Fruit fly (Drosophila melanogaster) Kc167 (cell line): ENCODE results near the gene CG9391.

Experiments
- Myc ChIP-seq: fragments of >200 bp; optimal IDR thresholded peaks from 2 replicates; lab custom pipeline; 2017; ENCODE audit warnings: missing external identifiers
- Sin3A ChIP-seq: fragments of >200 bp; optimal IDR thresholded peaks from 2 replicates; lab custom pipeline; 2018; ENCODE audit warnings: missing external identifiers
- h ChIP-seq: fragments of >200 bp; optimal IDR thresholded peaks from 3 replicates; lab custom pipeline; 2018; ENCODE audit warnings: missing external identifiers
- insv ChIP-seq: fragments of >200 bp; optimal IDR thresholded peaks from 3 replicates; lab custom pipeline; 2018; ENCODE audit warnings: missing external identifiers
- psq ChIP-seq: fragments of >200 bp; optimal IDR thresholded peaks from 2 replicates; lab custom pipeline; 2017; ENCODE audit warnings: missing external identifiers
- ttk ChIP-seq: sonication (Bioruptor generic); optimal IDR thresholded peaks from 2 replicates; lab custom pipeline; 2017; ENCODE audit warnings: missing external identifiers

CG9391 gene

DNA sequence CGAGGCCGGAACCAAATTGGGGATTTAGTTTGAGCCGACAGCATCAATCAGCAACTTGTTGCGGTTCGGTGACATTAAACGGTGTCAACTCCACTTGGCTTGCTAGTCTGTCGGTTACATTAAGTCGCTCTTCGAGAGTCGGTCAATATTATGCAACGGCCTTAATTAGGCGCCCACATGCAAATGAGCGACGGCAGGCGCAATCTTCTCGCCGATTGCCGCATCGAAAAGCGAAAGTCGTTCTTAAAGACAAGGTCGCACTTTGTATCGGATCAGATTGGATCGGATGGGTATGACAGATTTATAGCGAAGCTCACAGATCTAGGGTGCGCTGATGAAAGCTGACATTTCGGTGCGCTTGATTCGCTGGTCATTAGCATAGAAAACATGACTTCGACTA is 22.9 kb upstream of the CG9391 start:
- TF ChIP-seq ttk (lab: Kevin White, UChicago): no peak
- no peak for TF ChIP-seq Sin3A
- no peak for TF ChIP-seq psq
- TF ChIP-seq h: no peak
- no peak for TF ChIP-seq Myc (lab: Kevin White, UChicago)
- no peak for TF ChIP-seq insv (lab: Kevin White, UChicago)

DNA sequence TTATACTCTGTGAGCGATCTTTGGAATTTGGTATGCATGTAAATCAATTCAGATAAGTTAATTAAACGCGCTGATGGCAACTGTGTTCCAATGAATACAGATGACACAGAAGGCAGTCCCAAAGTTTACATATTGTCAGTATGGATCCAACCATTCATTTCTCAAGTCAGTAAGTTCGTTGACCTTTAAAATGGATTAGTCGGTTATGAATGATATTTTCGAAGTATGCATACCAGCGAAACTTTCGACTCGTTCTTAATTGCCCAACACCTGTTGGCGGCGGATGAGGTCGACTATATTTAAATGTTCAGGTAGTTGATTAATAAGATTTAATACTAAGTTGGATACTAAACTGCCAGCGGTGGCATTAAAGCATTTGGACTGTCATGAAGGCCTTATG is 22.2 kb upstream of the CG9391 start:
- TF ChIP-seq ttk (lab: Kevin White, UChicago): no peak
- TF ChIP-seq psq: no peak
- no peak for TF ChIP-seq h
- TF ChIP-seq Myc (lab: Kevin White, UChicago): no peak
- no peak for TF ChIP-seq insv (lab: Kevin White, UChicago)
- TF ChIP-seq Sin3A: no peak

DNA sequence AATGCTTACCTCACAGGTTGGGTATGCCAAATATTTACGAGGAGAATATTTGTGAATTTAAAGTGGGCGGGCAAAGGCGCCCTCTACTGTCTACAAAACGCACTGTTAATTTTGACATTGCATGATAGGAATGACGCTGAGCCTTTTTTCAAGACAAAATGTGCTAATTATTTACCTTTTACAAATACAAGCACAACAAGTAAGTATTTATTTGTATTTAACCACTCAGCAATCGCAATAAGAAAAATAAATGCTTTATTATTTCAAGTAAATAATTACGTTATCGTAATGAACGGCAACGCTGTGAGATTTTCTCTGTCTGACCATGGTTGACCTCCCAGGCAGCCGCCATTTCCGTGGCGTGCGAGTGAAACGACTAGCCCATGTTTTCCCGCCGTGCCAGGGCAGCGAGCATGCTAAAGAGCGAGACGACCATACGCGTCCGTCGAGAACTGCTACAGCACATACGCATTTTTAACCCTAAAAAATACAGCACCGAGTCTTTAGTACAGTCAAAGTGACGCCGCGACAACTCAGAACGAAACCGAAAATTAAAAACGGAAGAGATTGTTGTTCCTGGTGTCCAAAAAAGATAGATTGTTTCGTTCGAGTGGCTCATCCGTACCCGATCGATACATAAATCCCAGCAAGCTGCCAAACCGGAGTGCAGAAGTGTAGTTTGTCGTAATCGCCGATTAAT is 17.7 kb upstream of the CG9391 start, which contains the start of the genes CG12974 and pzg:
TSS of gene CG12974 (minus strand) at position 324 of the 700 bp plus-strand sequence.
TSS of gene pzg (plus strand) at position 461 of the 700 bp plus-strand sequence.
- TF ChIP-seq h (no peak), psq (no peak), Myc (lab: Kevin White, UChicago) (no peak), Sin3A (no peak), ttk (lab: Kevin White, UChicago) (no peak), insv (lab: Kevin White, UChicago) (no peak)

DNA sequence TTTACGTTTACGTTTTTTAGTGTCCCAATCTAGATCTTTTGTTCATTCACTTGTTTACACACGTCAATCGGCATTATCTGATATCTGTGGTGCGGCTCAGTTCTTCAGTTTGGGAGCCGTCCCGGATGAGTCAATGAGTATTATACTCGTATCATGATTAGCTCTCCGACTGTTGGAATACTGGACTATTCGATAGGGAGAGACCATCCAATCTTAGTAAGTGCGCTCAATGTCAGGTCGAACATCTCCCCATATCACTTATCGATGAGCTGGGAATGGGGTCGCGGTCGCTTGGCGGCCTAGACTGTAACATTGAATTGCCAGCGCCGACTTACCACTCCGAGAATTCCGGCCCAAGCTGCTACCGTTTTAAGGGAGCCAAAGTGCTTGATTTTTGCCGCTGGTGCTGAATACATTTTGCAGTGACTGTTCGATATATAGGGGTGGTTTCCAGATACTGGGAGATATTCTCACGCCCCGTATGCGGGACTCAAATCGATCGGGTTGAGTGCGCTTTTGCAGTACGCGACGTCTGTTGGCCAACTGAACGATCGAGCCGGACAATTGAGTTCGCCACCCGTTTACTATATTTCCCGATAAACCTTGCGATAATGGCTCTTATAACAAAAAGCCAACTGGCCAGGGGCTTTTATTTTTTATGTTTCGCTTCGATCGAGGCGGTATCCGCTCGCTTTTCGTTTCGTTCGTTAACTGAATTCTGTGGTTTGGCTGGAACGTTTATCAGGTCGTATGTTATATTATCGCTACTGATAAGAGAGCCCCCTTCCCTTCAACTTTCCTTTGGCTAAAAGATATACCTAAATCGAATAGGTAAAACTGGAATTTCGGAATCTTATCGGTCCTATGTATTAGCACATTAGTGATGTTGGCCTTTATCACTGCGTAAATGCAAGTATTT is 16.8 kb upstream of the CG9391 start:
- TF ChIP-seq insv (lab: Kevin White, UChicago) (no peak), ttk (lab: Kevin White, UChicago) (no peak), Myc (lab: Kevin White, UChicago) (no peak), h (no peak), psq (no peak), Sin3A (no peak)

DNA sequence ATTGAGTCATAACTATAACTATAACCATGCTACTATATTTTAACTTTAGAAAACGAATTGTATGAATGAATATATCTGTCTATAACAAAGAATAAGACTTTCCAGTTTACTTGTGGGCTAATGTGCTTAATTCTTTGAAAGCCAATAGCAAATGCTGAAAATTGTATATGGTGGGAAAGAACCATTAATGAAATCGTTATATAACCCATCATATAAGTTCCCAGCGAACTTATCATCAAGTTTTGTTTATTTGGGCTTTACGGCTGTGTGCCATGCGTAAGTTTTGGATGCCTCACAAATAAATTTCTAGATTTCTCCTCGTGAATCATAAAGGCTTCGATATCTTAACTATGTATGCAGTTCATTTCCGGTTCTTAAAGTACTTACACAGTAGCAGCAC is 15.7 kb upstream of the CG9391 start:
- no peak for TF ChIP-seq Myc (lab: Kevin White, UChicago)

DNA sequence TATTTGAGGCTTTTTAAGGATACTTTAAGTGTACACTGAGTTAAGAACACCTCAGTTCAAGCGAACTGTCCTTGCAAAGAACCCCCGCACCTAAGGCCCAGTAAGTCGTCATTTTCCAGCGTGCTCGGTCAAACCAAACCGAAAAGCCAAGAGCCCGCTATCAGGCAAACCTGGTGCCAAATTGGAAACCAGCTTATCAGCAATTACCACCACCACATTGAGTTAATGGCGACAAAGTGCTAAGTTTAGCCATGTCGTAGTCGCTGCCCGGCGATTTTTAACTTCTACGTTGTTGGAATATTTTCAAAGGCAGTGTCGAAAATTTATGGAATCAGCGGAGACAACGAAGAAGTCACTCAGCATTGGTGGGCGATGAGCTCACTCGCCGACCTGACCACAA is 14.6 kb upstream of the CG9391 start:
- TF ChIP-seq h: no peak
- TF ChIP-seq Myc (lab: Kevin White, UChicago): no peak
- TF ChIP-seq ttk (lab: Kevin White, UChicago): no peak
- TF ChIP-seq Sin3A: no peak
- no peak for TF ChIP-seq insv (lab: Kevin White, UChicago)
- TF ChIP-seq psq: no peak

DNA sequence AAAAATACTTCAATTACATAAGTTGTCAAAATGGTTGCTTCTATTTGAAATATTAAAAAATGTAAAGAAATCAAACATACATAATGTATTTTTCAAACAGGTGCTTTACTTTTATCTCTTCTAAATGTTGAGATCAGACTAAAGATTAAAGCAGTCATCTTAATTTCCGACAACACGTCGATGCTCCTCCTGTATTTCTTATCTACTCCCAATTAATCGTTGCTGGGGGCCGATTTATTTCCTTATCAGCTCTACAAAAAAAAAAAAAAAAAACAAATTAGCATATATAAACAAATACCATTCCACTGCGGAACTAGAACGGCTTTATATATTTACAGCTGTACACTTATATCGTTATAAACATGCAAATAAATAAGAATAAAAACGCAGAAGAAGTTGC is 13.6 kb upstream of the CG9391 start:
- TF ChIP-seq h (no peak), Myc (lab: Kevin White, UChicago) (no peak), insv (lab: Kevin White, UChicago) (no peak), psq (no peak), Sin3A (no peak), ttk (lab: Kevin White, UChicago) (no peak)

DNA sequence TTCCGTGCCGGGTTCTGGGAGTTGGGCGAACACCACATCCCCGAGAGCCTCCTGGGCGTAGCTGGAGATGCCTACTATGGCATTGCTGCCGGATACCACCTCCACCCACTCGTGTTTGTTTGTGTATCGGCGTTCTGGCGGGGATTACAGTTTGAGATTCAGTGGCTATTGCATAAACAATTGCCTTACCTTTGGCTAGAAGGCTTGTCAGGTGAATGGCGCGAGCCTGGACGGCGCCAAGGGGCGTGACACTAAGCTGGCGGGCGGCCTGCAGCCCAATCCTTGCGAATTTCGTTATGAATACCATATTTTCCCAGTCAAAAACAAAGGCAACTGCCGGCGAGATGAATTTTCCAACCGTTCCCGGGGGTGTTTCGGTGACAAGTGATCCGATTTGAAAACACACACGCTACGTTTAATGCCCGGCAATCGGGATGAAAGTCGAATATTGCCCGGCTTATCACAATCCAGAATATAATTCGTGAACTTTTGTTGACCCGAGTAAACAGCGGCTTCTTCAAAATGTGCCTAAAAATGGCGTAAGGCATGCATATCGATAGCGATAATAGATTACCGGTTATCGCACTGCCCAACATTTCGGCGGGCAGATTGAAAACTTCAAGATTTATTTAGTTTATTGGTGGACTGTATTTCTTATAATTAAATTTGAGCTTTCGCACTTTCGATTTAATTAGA is 13.0 kb upstream of the CG9391 start, which contains the start of gene ppl:
TSS of gene ppl (minus strand) at position 511 of the 696 bp plus-strand sequence.
- TF ChIP-seq psq: no peak
- TF ChIP-seq ttk (lab: Kevin White, UChicago): no peak
- TF ChIP-seq Sin3A: no peak
- TF ChIP-seq Myc (lab: Kevin White, UChicago): no peak
- TF ChIP-seq insv (lab: Kevin White, UChicago): no peak
- no peak for TF ChIP-seq h

DNA sequence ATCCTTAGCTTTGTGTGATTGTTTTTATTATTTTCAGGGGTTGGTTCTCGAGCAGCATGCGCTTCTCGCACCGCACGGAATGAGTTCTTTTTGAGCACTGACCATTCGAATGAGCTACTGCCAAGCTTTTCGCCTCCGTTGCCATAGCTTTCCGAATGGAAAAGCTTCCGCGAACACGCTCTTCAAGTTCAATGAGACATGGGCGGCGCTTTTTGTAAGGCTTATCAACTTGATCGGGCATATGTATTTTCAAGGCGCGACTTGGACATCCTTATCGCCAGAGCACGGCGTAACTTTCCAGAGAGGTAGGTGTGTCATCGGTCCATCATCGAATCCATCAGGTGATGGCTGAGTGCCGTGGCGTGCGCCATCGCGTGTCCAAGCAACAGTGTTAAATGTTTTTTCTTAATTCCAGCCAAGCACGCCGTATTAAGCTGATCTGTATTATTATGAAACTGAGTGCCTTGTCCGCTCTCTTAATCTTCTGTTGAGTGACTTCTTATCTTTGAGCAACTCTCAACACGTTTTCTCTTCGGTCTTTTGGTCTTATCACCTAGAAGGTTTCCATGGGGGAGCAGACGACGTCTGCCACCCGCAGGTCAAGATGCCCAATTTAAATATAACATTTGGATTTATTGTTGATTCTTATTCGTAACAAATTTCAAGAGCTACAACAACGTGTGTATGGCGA is 11.9 kb upstream of the CG9391 start, which contains the start of gene AcCoAS:
TSS of gene AcCoAS (minus strand) at position 368 of the 691 bp plus-strand sequence.
- TF ChIP-seq h (no peak), insv (lab: Kevin White, UChicago) (no peak), ttk (lab: Kevin White, UChicago) (no peak), Sin3A (no peak), Myc (lab: Kevin White, UChicago) (no peak), psq (no peak)

DNA sequence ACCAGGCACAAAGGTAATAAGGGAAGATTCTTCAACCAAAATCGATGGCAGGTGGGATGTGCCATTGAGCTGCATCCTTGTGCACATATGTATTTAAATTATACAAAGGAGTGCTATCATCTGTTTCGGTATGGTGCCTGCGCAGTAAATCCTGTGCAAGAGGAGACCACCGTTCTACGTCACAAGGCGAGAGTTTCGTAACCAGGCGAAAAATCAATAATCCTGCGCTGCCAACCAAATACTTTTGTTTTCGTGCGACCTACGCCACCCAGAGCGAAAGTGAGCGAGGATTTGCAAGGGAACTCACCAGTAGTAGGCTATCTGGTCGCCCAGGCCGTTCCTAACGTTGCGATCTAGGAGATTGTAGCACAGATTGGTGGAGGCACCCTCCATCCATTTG is 11.0 kb upstream of the CG9391 start:
- TF ChIP-seq insv (lab: Kevin White, UChicago) (no peak), psq (no peak), ttk (lab: Kevin White, UChicago) (no peak), Myc (lab: Kevin White, UChicago) (no peak), h (no peak), Sin3A (no peak)

DNA sequence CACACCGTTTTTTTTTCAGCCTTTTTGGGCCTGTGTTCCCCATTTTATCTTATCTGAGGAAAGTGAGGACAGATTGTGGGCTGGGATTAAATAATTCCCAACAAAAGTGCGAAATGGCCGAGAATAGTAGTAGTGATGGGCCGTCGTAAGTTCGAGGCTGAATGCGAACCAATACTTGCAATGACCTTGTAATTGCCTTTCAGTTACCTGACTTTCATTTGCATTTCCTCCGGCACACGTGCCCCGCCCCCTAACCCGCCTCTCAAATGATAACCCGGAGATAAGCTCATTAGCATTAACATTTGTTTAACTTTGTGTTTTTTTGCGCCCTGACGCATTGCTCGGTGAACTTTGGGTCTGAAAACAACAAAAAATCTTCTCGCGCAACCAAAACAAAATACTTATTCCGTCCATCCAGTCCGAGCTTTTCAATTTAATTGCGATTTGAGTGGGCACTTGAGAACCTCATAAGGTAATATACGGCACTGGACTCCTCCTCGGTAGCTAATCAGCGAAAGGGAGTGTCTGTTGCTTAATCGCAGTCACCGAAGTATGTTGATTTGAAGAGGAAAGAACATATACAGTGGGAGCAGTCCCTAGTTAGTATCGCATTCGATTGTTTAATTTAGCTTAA is 9.9 kb upstream of the CG9391 start:
- TF ChIP-seq psq (no peak), Sin3A (no peak), insv (lab: Kevin White, UChicago) (no peak), ttk (lab: Kevin White, UChicago) (no peak), h (no peak), Myc (lab: Kevin White, UChicago) (no peak)
